Fruit fly (Drosophila melanogaster) whole organism, adult: ENCODE measurements around the gene Plap.

Source experiments
- CG11617 ChIP-seq: fragments of 200-800 bp; sonication (Bioruptor generic); optimal IDR thresholded peaks from 2 replicates; lab custom pipeline; 2017; ENCODE audit warnings: mild to moderate bottlenecking, missing biosample characterization, missing genetic modification reagents, missing genetic modification characterization
- CG12768 ChIP-seq: fragments of 200-800 bp; sonication (Bioruptor generic); optimal IDR thresholded peaks from 2 replicates; lab custom pipeline; 2017; ENCODE audit warnings: missing biosample characterization, missing genetic modification characterization, mild to moderate bottlenecking, moderate library complexity, missing genetic modification reagents
- CG33017 ChIP-seq: fragments of 200-800 bp; sonication (Bioruptor generic); optimal IDR thresholded peaks from 2 replicates; lab custom pipeline; 2018; ENCODE audit warnings: missing biosample characterization, mild to moderate bottlenecking, missing genetic modification characterization, moderate library complexity
- CG5204 ChIP-seq: fragments of 200-800 bp; sonication (Bioruptor generic); optimal IDR thresholded peaks from 2 replicates; lab custom pipeline; 2016; ENCODE audit warnings: missing biosample characterization, missing genetic modification characterization
- CG7045 ChIP-seq: fragments of 200-800 bp; sonication (Bioruptor generic); optimal IDR thresholded peaks from 2 replicates; lab custom pipeline; 2017; ENCODE audit warnings: missing biosample characterization, mild to moderate bottlenecking, missing genetic modification characterization
- Crg-1 ChIP-seq: fragments of 200-800 bp; sonication (Bioruptor generic); optimal IDR thresholded peaks from 2 replicates; lab custom pipeline; 2016; ENCODE audit warnings: missing biosample characterization, missing genetic modification characterization
- Hr96 ChIP-seq: fragments of 200-800 bp; sonication (Bioruptor generic); optimal IDR thresholded peaks from 2 replicates; lab custom pipeline; 2016; ENCODE audit warnings: missing biosample characterization, missing genetic modification characterization
- Mnt ChIP-seq: fragments of 200-800 bp; sonication (Bioruptor generic); optimal IDR thresholded peaks from 2 replicates; lab custom pipeline; 2016; ENCODE audit warnings: missing biosample characterization, mild to moderate bottlenecking, missing genetic modification characterization
- bab1 ChIP-seq: fragments of 200-800 bp; sonication (Bioruptor generic); optimal IDR thresholded peaks from 3 replicates; lab custom pipeline; 2019; ENCODE audit warnings: missing biosample characterization, mild to moderate bottlenecking, missing genetic modification characterization, moderate library complexity
- cic ChIP-seq: fragments of 200-800 bp; sonication (Bioruptor generic); optimal IDR thresholded peaks from 2 replicates; lab custom pipeline; 2017; ENCODE audit warnings: missing biosample characterization, mild to moderate bottlenecking, missing genetic modification characterization, moderate library complexity
- cnc ChIP-seq, 2 experiments: fragments of >200 bp; optimal IDR thresholded peaks; 2 replicates each; lab custom pipeline; 2017
- kay ChIP-seq: fragments of 200-800 bp; sonication (Bioruptor generic); peaks from one replicate; lab custom pipeline; 2016; ENCODE audit warnings: missing biosample characterization, missing genetic modification characterization, borderline replicate concordance
- ovo ChIP-seq: fragments of 200-800 bp; sonication (Bioruptor generic); optimal IDR thresholded peaks from 2 replicates; lab custom pipeline; 2016; ENCODE audit warnings: missing biosample characterization, missing genetic modification characterization
- tj ChIP-seq: fragments of 200-800 bp; sonication (Bioruptor generic); optimal IDR thresholded peaks from 3 replicates; lab custom pipeline; 2017; ENCODE audit warnings: missing biosample characterization, mild to moderate bottlenecking, missing genetic modification characterization, moderate library complexity
- toe ChIP-seq: fragments of 200-800 bp; sonication (Bioruptor generic); optimal IDR thresholded peaks from 2 replicates; lab custom pipeline; 2016; ENCODE audit warnings: missing biosample characterization, missing genetic modification characterization

Plap gene

DNA sequence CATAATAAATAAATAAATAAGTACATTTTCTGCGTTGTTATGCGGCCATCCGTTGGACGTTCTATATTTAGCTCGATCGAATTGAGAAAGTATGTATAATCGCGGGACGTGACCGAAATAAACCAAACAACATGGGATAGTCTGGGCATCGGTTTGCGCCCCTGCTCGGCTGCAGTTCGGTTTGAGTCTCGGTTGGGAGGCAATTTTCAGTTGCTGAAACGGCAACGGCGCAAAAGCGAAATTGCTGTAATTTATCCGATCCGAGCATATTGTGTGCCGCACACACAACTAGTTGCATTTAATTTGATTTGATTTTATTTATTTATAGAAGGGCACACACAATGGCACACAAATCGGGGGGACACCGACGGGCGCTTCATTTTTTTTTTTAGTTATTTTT lies 52.0 kb downstream of the Plap start:
- TF ChIP-seq cic (GFP tag; lab: Kevin White, UChicago): no peak
- TF ChIP-seq bab1 (GFP tag; lab: Kevin White, UChicago): no peak
- TF ChIP-seq CG33017 (tag; lab: Kevin White, UChicago): no peak
- no peak for TF ChIP-seq CG7045
- no peak for TF ChIP-seq Crg-1 (GFP tag; lab: Kevin White, UChicago)
- peak; percentile 28 for TF ChIP-seq Mnt
- peak; percentile 7 for TF ChIP-seq toe (GFP tag; lab: Kevin White, UChicago)
- no peak for TF ChIP-seq CG12768 (GFP tag; lab: Kevin White, UChicago)
- no peak for TF ChIP-seq CG11617 (GFP tag; lab: Kevin White, UChicago)
- peak; percentile 39 for TF ChIP-seq CG5204 (GFP tag; lab: Kevin White, UChicago)
- TF ChIP-seq Hr96: no peak
- TF ChIP-seq cnc (optimal IDR thresholded peaks at IDR 0.05; lab: Kevin White, UChicago): no peak
- peak; percentile 27 for TF ChIP-seq tj (GFP tag; lab: Kevin White, UChicago)
- TF ChIP-seq kay: no peak
- TF ChIP-seq ovo (GFP tag; lab: Kevin White, UChicago): no peak
